Worm (Caenorhabditis elegans): ENCODE measurements around the gene C18A3.10.
"Not testable (repeated sequence)": the region's sequence is repeated elsewhere in the genome, so short reads cannot be mapped to it uniquely, and the experiment has no call there.

C18A3.10 gene

DNA sequence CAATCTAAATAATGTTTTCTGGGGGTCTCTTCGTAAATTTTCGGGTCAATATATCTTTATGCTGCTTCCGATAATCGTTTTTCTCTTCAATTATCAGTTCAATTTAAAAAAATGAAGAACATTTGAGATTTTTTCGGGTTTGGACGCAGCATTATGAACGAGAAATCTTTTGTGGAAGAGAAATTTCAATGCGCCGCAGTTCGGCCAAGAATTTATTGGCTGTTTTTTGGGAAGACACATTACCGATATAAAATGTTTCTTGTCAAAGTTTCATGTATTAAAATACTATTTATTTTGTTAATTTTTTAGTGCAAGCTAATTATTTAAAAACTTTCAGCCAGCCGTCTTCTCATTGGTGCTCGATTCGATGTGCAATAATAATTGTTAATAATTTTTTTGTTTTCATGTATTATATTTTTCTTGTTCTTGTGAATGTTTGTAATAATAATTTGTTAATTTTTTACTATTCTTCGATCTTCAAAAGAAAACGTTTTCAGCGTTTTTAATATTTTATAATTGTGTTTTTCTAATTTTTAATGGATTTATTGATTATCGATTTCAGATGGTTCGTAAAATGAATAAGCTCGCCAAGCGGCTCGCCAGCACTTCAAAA, at the start of gene C18A3.10, which contains the start of gene C18A3.3:
TSS of gene C18A3.10 (minus strand) at position 101 of the 613 bp plus-strand sequence.
TSS of gene C18A3.3 (plus strand) at position 563 of the 613 bp plus-strand sequence.
- TF ChIP-seq ceh-6 (GFP tag; optimal IDR thresholded peaks at IDR 0.05) (no peak), fax-1 (tag; optimal IDR thresholded peaks at IDR 0.05) (no peak), K09A11.1 (tag; optimal IDR thresholded peaks at IDR 0.05; ENCODE audit: insufficient read depth) (no peak), che-1 (tag; optimal IDR thresholded peaks at IDR 0.05) (no peak), F13H6.1 (tag; optimal IDR thresholded peaks at IDR 0.05) (no peak), lin-11 (tag; optimal IDR thresholded peaks at IDR 0.05) (no peak), ref-2 (tag; optimal IDR thresholded peaks at IDR 0.05) (no peak), ceh-19 (GFP tag; optimal IDR thresholded peaks at IDR 0.05) (no peak), unc-86 (tag; optimal IDR thresholded peaks at IDR 0.05) (no peak), hlh-15 (tag; optimal IDR thresholded peaks at IDR 0.05) (no peak), ceh-22 (tag; optimal IDR thresholded peaks at IDR 0.05) (no peak), T23F11.4 (GFP tag; optimal IDR thresholded peaks at IDR 0.05) (no peak), ceh-9 (tag; optimal IDR thresholded peaks at IDR 0.05) (no peak)

DNA sequence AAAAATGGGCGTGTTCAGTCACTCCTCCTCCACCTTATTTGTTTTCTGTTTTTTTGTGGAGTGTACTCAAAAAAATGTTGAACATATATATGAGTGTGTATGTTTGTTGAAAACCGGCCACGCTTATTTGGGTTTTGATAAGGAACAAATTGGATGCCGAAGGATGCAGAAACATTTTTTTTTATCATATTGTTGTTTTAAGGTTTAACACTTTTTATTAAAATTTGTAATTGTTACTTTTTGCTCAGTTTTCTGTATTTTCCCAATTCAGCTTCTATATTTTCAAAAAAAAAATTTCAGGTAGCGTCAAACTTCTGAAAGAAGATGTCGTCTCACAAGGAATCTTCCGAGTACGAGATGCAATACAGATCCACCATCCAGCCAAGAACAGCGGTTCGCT, 49.7 kb upstream of the C18A3.10 start, which contains the start of gene ifb-1:
TSS of gene ifb-1 (plus strand) at position 301 of the 400 bp plus-strand sequence.
- TF ChIP-seq dve-1 (tag; optimal IDR thresholded peaks at IDR 0.05), result no peak
- TF ChIP-seq ceh-24 (tag; optimal IDR thresholded peaks at IDR 0.05), result no peak
- TF ChIP-seq F13H6.1 (tag; optimal IDR thresholded peaks at IDR 0.05), result no peak
- TF ChIP-seq elt-4 (tag; optimal IDR thresholded peaks at IDR 0.05), result no peak
- TF ChIP-seq ama-1 (optimal IDR thresholded peaks at IDR 0.05), result no peak
- no peak for TF ChIP-seq dmd-4 (tag; optimal IDR thresholded peaks at IDR 0.05; ENCODE audit: borderline replicate concordance)
- no peak for TF ChIP-seq lim-6 (tag; optimal IDR thresholded peaks at IDR 0.05)
- no peak for TF ChIP-seq ceh-14 (tag; optimal IDR thresholded peaks at IDR 0.05)
- TF ChIP-seq fax-1 (tag; optimal IDR thresholded peaks at IDR 0.05), result no peak
- no peak for TF ChIP-seq fkh-6 (tag; optimal IDR thresholded peaks at IDR 0.05)
- TF ChIP-seq ceh-6 (GFP tag; optimal IDR thresholded peaks at IDR 0.05), result no peak

DNA sequence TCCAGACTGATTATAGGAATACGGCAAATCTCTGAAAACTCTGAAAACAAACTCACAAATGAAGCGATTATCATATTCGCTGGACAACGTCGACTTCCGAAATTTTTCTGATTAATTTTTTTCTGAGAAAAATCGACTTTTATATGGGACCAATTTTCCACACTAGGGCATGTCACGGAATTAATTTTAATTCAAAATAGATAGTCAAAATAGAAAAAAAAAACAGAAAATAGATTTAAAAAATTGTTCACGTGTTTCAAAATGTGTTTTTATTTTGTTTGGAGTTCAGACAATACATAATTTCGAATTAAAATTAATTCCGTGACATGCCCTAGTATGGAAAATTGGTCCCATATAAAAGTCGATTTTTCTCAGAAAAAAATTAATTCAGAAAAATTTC, 42.0 kb upstream of the C18A3.10 start, which contains the start of the genes F10C1.3 and F10C1.23:
TSS of gene F10C1.3 (minus strand) at position 101 of the 400 bp plus-strand sequence.
TSS of gene F10C1.23 (plus strand) at position 385 of the 400 bp plus-strand sequence.
- TF ChIP-seq unc-86 (tag; optimal IDR thresholded peaks at IDR 0.05); C38D4.7 (GFP tag; optimal IDR thresholded peaks at IDR 0.05); ceh-31 (tag; optimal IDR thresholded peaks at IDR 0.05): not testable (repeated sequence)

DNA sequence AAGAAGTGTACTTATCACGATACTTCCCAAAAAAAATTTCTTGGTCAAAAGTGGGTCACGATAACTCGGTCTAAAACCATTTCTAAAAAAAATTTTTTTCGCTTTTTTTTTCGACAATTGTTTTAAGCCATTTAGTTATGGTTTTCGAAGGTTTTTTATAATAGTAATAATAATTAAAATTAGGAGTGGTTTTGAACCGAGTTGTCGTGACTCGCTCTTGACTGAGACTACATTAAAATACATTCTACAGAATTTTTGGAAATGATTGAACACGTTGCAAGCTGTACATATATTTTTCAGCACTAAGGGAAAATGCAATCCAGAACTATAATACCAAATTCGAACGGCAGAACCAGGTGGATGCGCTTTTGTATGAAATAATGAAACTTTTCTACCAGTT, 38.5 kb upstream of the C18A3.10 start, which contains the start of gene F10C1.8:
TSS of gene F10C1.8 (plus strand) at position 301 of the 400 bp plus-strand sequence.
- TF ChIP-seq eyg-1 (tag; optimal IDR thresholded peaks at IDR 0.05) (no peak), ceh-18 (tag; optimal IDR thresholded peaks at IDR 0.05) (no peak), odd-2 (tag; optimal IDR thresholded peaks at IDR 0.05) (no peak), che-1 (tag; optimal IDR thresholded peaks at IDR 0.05) (no peak), lin-11 (tag; optimal IDR thresholded peaks at IDR 0.05) (no peak), C38D4.7 (GFP tag; optimal IDR thresholded peaks at IDR 0.05) (no peak), ceh-45 (GFP tag; IDR thresholded peaks at IDR 0.05) (no peak), pqm-1 (tag; optimal IDR thresholded peaks at IDR 0.05) (no peak), K09A11.1 (tag; optimal IDR thresholded peaks at IDR 0.05; ENCODE audit: insufficient read depth) (no peak), ahr-1 (tag; optimal IDR thresholded peaks at IDR 0.05) (no peak), sdc-2 (tag; optimal IDR thresholded peaks at IDR 0.05) (no peak)

DNA sequence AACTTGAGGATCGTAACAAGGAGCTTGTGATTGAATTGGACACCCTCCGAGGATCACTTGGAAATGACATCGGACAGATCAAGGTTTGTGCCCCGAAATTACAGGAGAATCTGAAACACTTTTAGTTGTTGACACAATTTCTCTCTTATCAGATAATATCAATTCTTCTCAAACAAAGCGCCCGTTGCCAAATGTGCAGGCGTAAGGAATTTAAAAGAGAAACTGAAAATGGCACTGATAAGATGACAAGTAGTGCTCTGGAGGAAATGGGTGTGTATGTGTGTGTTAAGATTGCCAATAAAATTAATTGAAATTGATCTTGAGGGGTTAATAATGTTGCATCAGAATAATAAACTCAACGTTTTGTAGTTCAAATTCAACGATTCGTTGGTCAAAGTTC, 35.7 kb upstream of the C18A3.10 start:
- TF ChIP-seq elt-2 (tag; optimal IDR thresholded peaks at IDR 0.05) (peak; percentile 83), Y22D7AL.16 (tag; optimal IDR thresholded peaks at IDR 0.05) (no peak)
